Fruit fly (Drosophila melanogaster): ENCODE measurements around the gene Unc-76.
A peak's percentile ranks its signal among the peaks of the same experiment; 100 is the strongest.

DNA sequence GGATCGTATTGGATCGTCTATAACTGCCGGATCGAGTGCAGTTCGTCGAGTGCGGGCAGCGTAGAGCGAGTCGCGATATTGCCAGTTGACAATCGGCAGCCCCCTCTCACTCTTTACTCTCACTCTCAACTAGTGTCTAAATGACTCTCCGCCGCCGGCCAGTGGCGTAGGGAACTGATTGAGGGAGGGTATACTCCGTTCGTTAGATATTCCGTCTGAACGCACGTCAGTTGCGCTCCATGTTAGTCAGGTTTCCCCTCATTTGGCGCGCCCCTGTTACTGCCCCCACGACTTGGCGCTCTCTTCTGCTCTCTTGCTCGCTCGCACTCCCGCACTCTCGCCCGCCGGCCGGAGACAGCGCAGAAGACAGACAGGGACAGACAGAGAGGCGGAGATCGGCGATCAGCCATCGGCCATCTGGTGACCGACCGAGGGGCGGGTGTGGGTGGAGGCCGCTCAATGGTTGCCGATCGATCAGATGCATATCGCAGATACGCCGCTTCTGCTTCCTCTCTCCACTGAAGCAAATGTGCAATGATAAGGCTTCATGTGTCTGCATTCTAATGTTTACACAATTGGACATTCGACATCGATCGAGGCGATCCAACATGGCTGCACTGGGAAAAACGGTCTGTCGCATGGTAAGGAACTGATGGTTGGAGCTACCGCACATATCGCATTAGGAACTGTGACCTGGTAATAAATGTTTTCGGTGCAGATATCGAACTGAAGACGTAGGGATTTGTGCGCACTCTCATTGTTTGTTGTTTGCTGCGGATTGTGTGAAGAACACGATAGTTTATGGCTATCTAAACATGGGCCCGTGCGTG is 30.1 kb upstream of the Unc-76 start, which contains the start of gene moody:
- TF ChIP-seq Hr78 (GFP tag; optimal IDR thresholded peaks at IDR 0.05) = no peak
- peak; percentile 97 for TF ChIP-seq fru (GFP tag; optimal IDR thresholded peaks at IDR 0.05)
- peak; percentile 98 for TF ChIP-seq Hr83 (GFP tag; optimal IDR thresholded peaks at IDR 0.05; ENCODE audit: poor library complexity, severe bottlenecking)
- peak; percentile 69 to 81 for TF ChIP-seq dl (GFP tag; optimal IDR thresholded peaks at IDR 0.05; ENCODE audit: insufficient read depth in 1 of 2, partially characterized antibody in 2 of 2)
- TF ChIP-seq Dif (GFP tag; optimal IDR thresholded peaks at IDR 0.05; ENCODE audit: partially characterized antibody) = peak; percentile 76
